Fruit fly (Drosophila melanogaster) whole organism, embryonic: Measurements from ENCODE around the gene Cnep1r2.

Experiments
- Adf1 ChIP-seq: fragments of 200-800 bp; sonication (Bioruptor generic); IDR thresholded peaks from 2 replicates; pipeline ENCODE4 v1.3.6; 2022; ENCODE audit warnings: missing biosample characterization, missing genetic modification characterization
- Awh ChIP-seq: fragments of 200-800 bp; sonication (Bioruptor generic); IDR thresholded peaks from 2 replicates; pipeline ENCODE4, ENCODE4 v1.3.6; 2022; ENCODE audit warnings: missing biosample characterization, missing genetic modification characterization
- BtbVII ChIP-seq: fragments of 200-800 bp; sonication (Bioruptor generic); optimal IDR thresholded peaks from 3 replicates; lab custom pipeline; 2017; ENCODE audit warnings: missing biosample characterization, mild to moderate bottlenecking, missing genetic modification characterization
- C15 ChIP-seq: fragments of 200-800 bp; sonication (Bioruptor generic); IDR thresholded peaks from 3 replicates; pipeline ENCODE4 v1.3.6; 2022; ENCODE audit warnings: missing biosample characterization, missing genetic modification characterization
- CG11504 ChIP-seq: fragments of 200-800 bp; sonication (Bioruptor generic); optimal IDR thresholded peaks from 3 replicates; lab custom pipeline; 2019; ENCODE audit warnings: missing biosample characterization, mild to moderate bottlenecking, missing genetic modification characterization, moderate library complexity
- CG13424 ChIP-seq: fragments of 200-800 bp; sonication (Bioruptor generic); optimal IDR thresholded peaks from 2 replicates; lab custom pipeline; 2019; ENCODE audit warnings: missing biosample characterization, mild to moderate bottlenecking, missing genetic modification characterization, moderate library complexity
- CG15696 ChIP-seq: fragments of 200-800 bp; sonication (Bioruptor generic); optimal IDR thresholded peaks from 2 replicates; lab custom pipeline; 2019; ENCODE audit warnings: missing biosample characterization, mild to moderate bottlenecking, missing genetic modification characterization, moderate library complexity
- CG17328 ChIP-seq: fragments of 200-800 bp; sonication (Bioruptor generic); IDR thresholded peaks from 2 replicates; pipeline ENCODE4 v1.3.6; 2022; ENCODE audit warnings: missing biosample characterization, missing genetic modification characterization
- CG17802 ChIP-seq: fragments of 200-800 bp; sonication (Bioruptor generic); optimal IDR thresholded peaks from 2 replicates; lab custom pipeline; 2018; ENCODE audit warnings: missing biosample characterization, mild to moderate bottlenecking, missing genetic modification characterization, moderate library complexity
- CG2116 ChIP-seq: fragments of 200-800 bp; sonication (Bioruptor generic); optimal IDR thresholded peaks from 3 replicates; lab custom pipeline; 2018; ENCODE audit warnings: missing biosample characterization, mild to moderate bottlenecking, missing genetic modification characterization
- CG30403 ChIP-seq: fragments of 200-800 bp; sonication (Bioruptor generic); optimal IDR thresholded peaks from 3 replicates; lab custom pipeline; 2016; ENCODE audit warnings: missing biosample characterization, missing genetic modification characterization
- CG31441 ChIP-seq: fragments of 200-800 bp; sonication (Bioruptor generic); IDR thresholded peaks from 2 replicates; pipeline ENCODE4 v1.3.6; 2022; ENCODE audit warnings: missing biosample characterization, missing genetic modification characterization
- CG34224 ChIP-seq: fragments of 200-800 bp; sonication (Bioruptor generic); IDR thresholded peaks from 3 replicates; pipeline ENCODE4 v1.3.6; 2022; ENCODE audit warnings: missing biosample characterization, missing genetic modification characterization; ENCODE audit not compliant: partially characterized antibody
- CG3995 ChIP-seq: fragments of 200-800 bp; sonication (Bioruptor generic); optimal IDR thresholded peaks from 3 replicates; lab custom pipeline; 2016; ENCODE audit warnings: missing biosample characterization, missing genetic modification characterization
- CG5180 ChIP-seq: fragments of 200-800 bp; sonication (Bioruptor generic); optimal IDR thresholded peaks from 3 replicates; lab custom pipeline; 2017; ENCODE audit warnings: missing biosample characterization, missing genetic modification characterization, mild to moderate bottlenecking, moderate library complexity, missing genetic modification reagents
- CG6254 ChIP-seq: fragments of 200-800 bp; sonication (Bioruptor generic); optimal IDR thresholded peaks from 3 replicates; lab custom pipeline; 2017; ENCODE audit warnings: mild to moderate bottlenecking, missing biosample characterization, missing genetic modification reagents, missing genetic modification characterization
- CG7271 ChIP-seq: fragments of 200-800 bp; sonication (Bioruptor generic); optimal IDR thresholded peaks from 2 replicates; lab custom pipeline; 2018; ENCODE audit warnings: missing biosample characterization, mild to moderate bottlenecking, missing genetic modification characterization, moderate library complexity
- CG8290 ChIP-seq, 3 experiments: fragments of 200-800 bp; sonication (Bioruptor generic); optimal IDR thresholded peaks; 2 replicates each; lab custom pipeline; 2016 to 2019; ENCODE audit warnings: missing biosample characterization in 3 of 3, missing genetic modification characterization in 3 of 3, mild to moderate bottlenecking in 2 of 3, moderate library complexity in 1 of 3
- CG8388 ChIP-seq: fragments of 200-800 bp; sonication (Bioruptor generic); optimal IDR thresholded peaks from 2 replicates; lab custom pipeline; 2019; ENCODE audit warnings: missing biosample characterization, mild to moderate bottlenecking, missing genetic modification characterization, moderate library complexity
- CG8924 ChIP-seq: fragments of 200-800 bp; optimal IDR thresholded peaks from 3 replicates; lab custom pipeline; 2019; ENCODE audit warnings: missing biosample characterization, mild to moderate bottlenecking, missing genetic modification characterization, moderate library complexity
- Dip3 ChIP-seq: fragments of 200-800 bp; sonication (Bioruptor generic); optimal IDR thresholded peaks from 3 replicates; lab custom pipeline; 2016; ENCODE audit warnings: missing biosample characterization, missing genetic modification characterization
- E2f1 ChIP-seq: fragments of 200-800 bp; sonication (Bioruptor generic); IDR thresholded peaks from 2 replicates; pipeline ENCODE4 v1.3.6; 2022; ENCODE audit warnings: missing biosample characterization, missing genetic modification characterization
- Fer1 ChIP-seq: fragments of 200-800 bp; sonication (Bioruptor generic); optimal IDR thresholded peaks from 2 replicates; lab custom pipeline; 2017; ENCODE audit warnings: missing biosample characterization, mild to moderate bottlenecking, missing genetic modification characterization
- Fer3 ChIP-seq: fragments of 200-800 bp; sonication (Bioruptor generic); optimal IDR thresholded peaks from 2 replicates; lab custom pipeline; 2018; ENCODE audit warnings: missing biosample characterization, mild to moderate bottlenecking, missing genetic modification characterization, moderate library complexity
- GATAe ChIP-seq: fragments of 200-800 bp; sonication (Bioruptor generic); conservative IDR thresholded peaks from 2 replicates; pipeline ENCODE4 v1.3.6; 2022; ENCODE audit warnings: missing biosample characterization, missing genetic modification characterization
- Gug ChIP-seq: fragments of 200-800 bp; sonication (Bioruptor generic); IDR thresholded peaks from 4 replicates; pipeline ENCODE4 v1.3.6; 2022; ENCODE audit warnings: missing biosample characterization, missing genetic modification characterization
- H15 ChIP-seq: fragments of 200-800 bp; sonication (Bioruptor generic); IDR thresholded peaks from 3 replicates; pipeline ENCODE4 v1.3.6; 2022; ENCODE audit warnings: missing biosample characterization, missing genetic modification characterization
- Hsf ChIP-seq: fragments of 200-800 bp; sonication (Bioruptor generic); optimal IDR thresholded peaks from 3 replicates; lab custom pipeline; 2016; ENCODE audit warnings: missing biosample characterization, missing genetic modification characterization
- Pdp1 ChIP-seq, 2 experiments: fragments of 200-800 bp; sonication (Bioruptor generic); optimal IDR thresholded peaks; 3 replicates each; lab custom pipeline; 2016; ENCODE audit warnings: missing biosample characterization in 2 of 2, missing genetic modification characterization in 2 of 2, mild to moderate bottlenecking in 1 of 2, moderate library complexity in 1 of 2
- Sry-δ ChIP-seq: fragments of 200-800 bp; sonication (Bioruptor generic); optimal IDR thresholded peaks from 2 replicates; lab custom pipeline; 2016; ENCODE audit warnings: missing biosample characterization, missing genetic modification characterization
- Tbp ChIP-seq: fragments of >200 bp; optimal IDR thresholded peaks from 2 replicates; lab custom pipeline; 2018; ENCODE audit warnings: missing biosample characterization, missing genetic modification characterization
- Trl ChIP-seq, 3 experiments: fragments of >200 bp in 2 of 3; fragments of 200-800 bp in 1 of 3; sonication (Bioruptor generic) in 1 of 3; optimal IDR thresholded peaks; 2 replicates in 1 of 3; 3 replicates in 2 of 3; lab custom pipeline; 2016 to 2017; ENCODE audit warnings: missing biosample characterization in 1 of 3, missing genetic modification characterization in 1 of 3
- al ChIP-seq: fragments of 200-800 bp; sonication (Bioruptor generic); IDR thresholded peaks from 2 replicates; pipeline ENCODE4 v1.3.6; 2022; ENCODE audit warnings: missing biosample characterization, missing genetic modification characterization
- aop ChIP-seq: fragments of 200-800 bp; sonication (Bioruptor generic); IDR thresholded peaks from 2 replicates; pipeline ENCODE4 v1.3.6; 2022; ENCODE audit warnings: missing biosample characterization, missing genetic modification characterization
- chinmo ChIP-seq: fragments of 200-800 bp; sonication (Bioruptor generic); IDR thresholded peaks from 4 replicates; pipeline ENCODE4 v1.3.6; 2022; ENCODE audit warnings: missing biosample characterization, missing genetic modification characterization; ENCODE audit not compliant: partially characterized antibody
- ewg ChIP-seq: fragments of 200-800 bp; sonication (Bioruptor generic); optimal IDR thresholded peaks from 3 replicates; lab custom pipeline; 2017; ENCODE audit warnings: mild to moderate bottlenecking, missing biosample characterization, missing genetic modification reagents, missing genetic modification characterization
- gcm ChIP-seq: fragments of 200-800 bp; sonication (Bioruptor generic); optimal IDR thresholded peaks from 2 replicates; lab custom pipeline; 2019; ENCODE audit warnings: missing biosample characterization, mild to moderate bottlenecking, missing genetic modification characterization, moderate library complexity
- gfzf ChIP-seq: fragments of 200-800 bp; sonication (Bioruptor generic); optimal IDR thresholded peaks from 2 replicates; lab custom pipeline; 2016; ENCODE audit warnings: missing biosample characterization, mild to moderate bottlenecking, missing genetic modification characterization, moderate library complexity
- jing ChIP-seq: fragments of 200-800 bp; sonication (Bioruptor generic); optimal IDR thresholded peaks from 2 replicates; lab custom pipeline; 2018; ENCODE audit warnings: missing biosample characterization, mild to moderate bottlenecking, missing genetic modification characterization
- luna ChIP-seq: fragments of 200-800 bp; sonication (Bioruptor generic); optimal IDR thresholded peaks from 2 replicates; lab custom pipeline; 2016; ENCODE audit warnings: missing biosample characterization, missing genetic modification characterization
- nerfin-2 ChIP-seq: fragments of 200-800 bp; sonication (Bioruptor generic); IDR thresholded peaks from 2 replicates; pipeline ENCODE4 v1.3.6; 2022; ENCODE audit warnings: missing biosample characterization, missing genetic modification characterization; ENCODE audit not compliant: partially characterized antibody
- onecut ChIP-seq: fragments of 200-800 bp; sonication (Bioruptor generic); IDR thresholded peaks from 2 replicates; pipeline ENCODE4 v1.3.6; 2022; ENCODE audit warnings: missing biosample characterization, missing genetic modification characterization
- prd ChIP-seq, 3 experiments: fragments of >200 bp in 2 of 3; fragments of 200-800 bp in 1 of 3; sonication (Bioruptor generic) in 1 of 3; optimal IDR thresholded peaks in 2 of 3; IDR thresholded peaks in 1 of 3; 2 replicates in 2 of 3; 3 replicates in 1 of 3; pipeline versions ENCODE4 v1.3.6 to Lab custom; 2017 to 2022; ENCODE audit warnings: missing biosample characterization in 1 of 3, missing genetic modification characterization in 1 of 3
- pzg ChIP-seq: fragments of 200-800 bp; sonication (Bioruptor generic); optimal IDR thresholded peaks from 3 replicates; lab custom pipeline; 2018; ENCODE audit warnings: missing biosample characterization, mild to moderate bottlenecking, missing genetic modification characterization, moderate library complexity
- tna ChIP-seq: fragments of 200-800 bp; sonication (Bioruptor generic); IDR thresholded peaks from 2 replicates; pipeline ENCODE4 v1.3.6; 2022; ENCODE audit warnings: missing biosample characterization, missing genetic modification characterization; ENCODE audit not compliant: partially characterized antibody
- unpg ChIP-seq: fragments of 200-800 bp; sonication (Bioruptor generic); optimal IDR thresholded peaks from 3 replicates; lab custom pipeline; 2018; ENCODE audit warnings: missing biosample characterization, mild to moderate bottlenecking, missing genetic modification characterization, moderate library complexity
- zen ChIP-seq: fragments of 200-800 bp; sonication (Bioruptor generic); optimal IDR thresholded peaks from 3 replicates; lab custom pipeline; 2018; ENCODE audit warnings: missing biosample characterization, mild to moderate bottlenecking, missing genetic modification characterization, moderate library complexity
- zen2 ChIP-seq: fragments of 200-800 bp; sonication (Bioruptor generic); IDR thresholded peaks from 3 replicates; pipeline ENCODE4 v1.3.6; 2022; ENCODE audit warnings: missing biosample characterization, missing genetic modification characterization; ENCODE audit not compliant: partially characterized antibody

Cnep1r2 gene

dm6 chr3L:10683899-10684340 is 46.0 kb downstream of the Cnep1r2 start (continued):
- no peak for TF ChIP-seq Adf1 (GFP tag; lab: Robert Waterston, UW)
- peak; percentile 3 for TF ChIP-seq CG15696 (tag; lab: Kevin White, UChicago)
- no peak for TF ChIP-seq chinmo (GFP tag; lab: Robert Waterston, UW)
- peak; percentile 58 for TF ChIP-seq CG17802 (tag; lab: Kevin White, UChicago)
- peak; percentile 60 to 72 for TF ChIP-seq Pdp1 (GFP tag; optimal IDR thresholded peaks at IDR 0.05; lab: Kevin White, UChicago)
- no peak for TF ChIP-seq tna (GFP tag; lab: Robert Waterston, UW)
- TF ChIP-seq Awh: peak; percentile 61; the same call in 1 of the 2 replicates
- peak; percentile 58 for TF ChIP-seq CG8388 (GFP tag; lab: Kevin White, UChicago)
- peak; percentile 55 for TF ChIP-seq CG31441 (GFP tag; lab: Robert Waterston, UW)
- peak; percentile 59 for TF ChIP-seq CG13424 (tag; lab: Kevin White, UChicago)
- no peak for TF ChIP-seq gfzf (GFP tag; lab: Kevin White, UChicago)
- TF ChIP-seq CG34224 (GFP tag; lab: Robert Waterston, UW): no peak
- TF ChIP-seq CG8290 (GFP tag; optimal IDR thresholded peaks at IDR 0.05; lab: Kevin White, UChicago): peak; percentile 31
- peak in 1 of 2 experiments; percentile 4 for TF ChIP-seq CG8290 (tag; optimal IDR thresholded peaks at IDR 0.05; lab: Kevin White, UChicago)
- no peak for TF ChIP-seq zen (tag; lab: Kevin White, UChicago)
- peak; percentile 33 for TF ChIP-seq ewg (GFP tag; lab: Kevin White, UChicago)
- TF ChIP-seq CG17328: peak; percentile 45; the same call in 1 of the 2 replicates
- TF ChIP-seq BtbVII (GFP tag; lab: Kevin White, UChicago): peak; percentile 50
- no peak for TF ChIP-seq prd (optimal IDR thresholded peaks at IDR 0.05; lab: Kevin White, UChicago)
- TF ChIP-seq prd (GFP tag; IDR thresholded peaks at IDR 0.05; lab: Robert Waterston, UW): peak; percentile 82
- TF ChIP-seq H15 (GFP tag; lab: Robert Waterston, UW): peak; percentile 71; the same call in 2 of the 3 replicates
- TF ChIP-seq gcm (GFP tag; lab: Kevin White, UChicago): peak; percentile 25
- peak; percentile 81 for TF ChIP-seq CG11504 (tag; lab: Kevin White, UChicago)
- no peak for TF ChIP-seq pzg (GFP tag; lab: Kevin White, UChicago)
- peak; percentile 85 for TF ChIP-seq CG30403
- TF ChIP-seq Trl (optimal IDR thresholded peaks at IDR 0.05; lab: Kevin White, UChicago): no peak
- peak; percentile 82 for TF ChIP-seq Trl (GFP tag; optimal IDR thresholded peaks at IDR 0.05; lab: Kevin White, UChicago)
- TF ChIP-seq E2f1 (GFP tag; lab: Robert Waterston, UW): peak; percentile 56
- TF ChIP-seq Fer1 (GFP tag; lab: Kevin White, UChicago): peak; percentile 61
- peak; percentile 27 for TF ChIP-seq CG3995 (GFP tag; lab: Kevin White, UChicago)
- peak; percentile 53 for TF ChIP-seq Hsf (GFP tag; lab: Kevin White, UChicago)
- no peak for TF ChIP-seq Tbp (GFP tag; lab: Kevin White, UChicago)
- no peak for TF ChIP-seq aop
- peak; percentile 11 for TF ChIP-seq Sry-δ (GFP tag; lab: Kevin White, UChicago)
- peak; percentile 24 for TF ChIP-seq jing
- no peak for TF ChIP-seq nerfin-2 (GFP tag; lab: Robert Waterston, UW)
- peak; percentile 66 for TF ChIP-seq CG5180 (GFP tag; lab: Kevin White, UChicago)
- no peak for TF ChIP-seq zen2
- TF ChIP-seq C15 (GFP tag; lab: Robert Waterston, UW): no peak
- peak; percentile 69; the same call in 2 of the 4 replicates for TF ChIP-seq Gug (GFP tag; lab: Robert Waterston, UW)
- no peak for TF ChIP-seq CG7271 (tag; lab: Kevin White, UChicago)
- no peak for TF ChIP-seq GATAe (GFP tag; lab: Robert Waterston, UW)
- TF ChIP-seq CG6254: peak; percentile 54
- no peak for TF ChIP-seq luna (GFP tag; lab: Kevin White, UChicago)
- TF ChIP-seq CG8924 (tag; lab: Kevin White, UChicago): peak; percentile 31
- peak; percentile 44 for TF ChIP-seq Fer3
- TF ChIP-seq onecut (GFP tag; lab: Robert Waterston, UW): peak; percentile 57
- peak; percentile 36 for TF ChIP-seq Dip3 (GFP tag; lab: Kevin White, UChicago)
- peak; percentile 31 for TF ChIP-seq CG2116 (GFP tag; lab: Kevin White, UChicago)
- peak; percentile 62 for TF ChIP-seq unpg
- TF ChIP-seq al: peak; percentile 59; the same call in 1 of the 2 replicates
